Fruit fly (Drosophila melanogaster) whole organism, embryonic: ENCODE results near the gene CG5665.

ENCODE experiments used
- CG11504 ChIP-seq: fragments of 200-800 bp; sonication (Bioruptor generic); optimal IDR thresholded peaks from 3 replicates; lab custom pipeline; 2019; ENCODE audit warnings: missing biosample characterization, mild to moderate bottlenecking, missing genetic modification characterization, moderate library complexity
- CG11560 ChIP-seq: fragments of 200-800 bp; sonication (Bioruptor generic); IDR thresholded peaks from 3 replicates; pipeline ENCODE4 v1.3.6; 2022; ENCODE audit warnings: missing biosample characterization, missing genetic modification characterization
- CG11723 ChIP-seq: fragments of 200-800 bp; sonication (Bioruptor generic); optimal IDR thresholded peaks from 2 replicates; lab custom pipeline; 2017; ENCODE audit warnings: missing biosample characterization, mild to moderate bottlenecking, missing genetic modification characterization
- CG12155 ChIP-seq: fragments of 200-800 bp; sonication (Bioruptor generic); optimal IDR thresholded peaks from 3 replicates; lab custom pipeline; 2016; ENCODE audit warnings: missing biosample characterization, missing genetic modification characterization
- CG1233 ChIP-seq: fragments of 200-800 bp; sonication (Bioruptor generic); optimal IDR thresholded peaks from 4 replicates; lab custom pipeline; 2018; ENCODE audit warnings: missing biosample characterization, mild to moderate bottlenecking, missing genetic modification characterization
- CG13424 ChIP-seq: fragments of 200-800 bp; sonication (Bioruptor generic); optimal IDR thresholded peaks from 2 replicates; lab custom pipeline; 2019; ENCODE audit warnings: missing biosample characterization, mild to moderate bottlenecking, missing genetic modification characterization, moderate library complexity
- CG14050 ChIP-seq: fragments of 200-800 bp; sonication (Bioruptor generic); IDR thresholded peaks from 3 replicates; pipeline ENCODE4 v1.3.6; 2022; ENCODE audit warnings: missing biosample characterization, missing genetic modification characterization
- CG14860 ChIP-seq: fragments of 200-800 bp; sonication (Bioruptor generic); IDR thresholded peaks from 3 replicates; pipeline ENCODE4 v1.3.6; 2022; ENCODE audit warnings: missing biosample characterization, missing genetic modification characterization; ENCODE audit not compliant: partially characterized antibody
- CG1603 ChIP-seq: fragments of 200-800 bp; sonication (Bioruptor generic); optimal IDR thresholded peaks from 2 replicates; lab custom pipeline; 2019; ENCODE audit warnings: missing biosample characterization, mild to moderate bottlenecking, missing genetic modification characterization, moderate library complexity
- CG1647 ChIP-seq: fragments of 200-800 bp; sonication (Bioruptor generic); optimal IDR thresholded peaks from 3 replicates; lab custom pipeline; 2016; ENCODE audit warnings: missing biosample characterization, missing genetic modification characterization
- CG16815 ChIP-seq: fragments of 200-800 bp; sonication (Bioruptor generic); optimal IDR thresholded peaks from 3 replicates; lab custom pipeline; 2017; ENCODE audit warnings: missing biosample characterization, mild to moderate bottlenecking, missing genetic modification characterization
- CG17829 ChIP-seq: fragments of 200-800 bp; optimal IDR thresholded peaks from 2 replicates; lab custom pipeline; 2019; ENCODE audit warnings: missing biosample characterization, mild to moderate bottlenecking, missing genetic modification characterization, moderate library complexity
- CG30020 ChIP-seq: fragments of 200-800 bp; optimal IDR thresholded peaks from 2 replicates; lab custom pipeline; 2019; ENCODE audit warnings: missing biosample characterization, mild to moderate bottlenecking, missing genetic modification characterization, moderate library complexity
- CG3065 ChIP-seq: fragments of 200-800 bp; sonication (Bioruptor generic); optimal IDR thresholded peaks from 2 replicates; lab custom pipeline; 2016; ENCODE audit warnings: missing biosample characterization, missing genetic modification characterization
- CG31441 ChIP-seq: fragments of 200-800 bp; sonication (Bioruptor generic); IDR thresholded peaks from 2 replicates; pipeline ENCODE4 v1.3.6; 2022; ENCODE audit warnings: missing biosample characterization, missing genetic modification characterization
- CG34376 ChIP-seq: fragments of 200-800 bp; sonication (Bioruptor generic); optimal IDR thresholded peaks from 2 replicates; lab custom pipeline; 2018; ENCODE audit warnings: missing biosample characterization, mild to moderate bottlenecking, missing genetic modification characterization
- CG6765 ChIP-seq: fragments of 200-800 bp; sonication (Bioruptor generic); optimal IDR thresholded peaks from 3 replicates; lab custom pipeline; 2017; ENCODE audit warnings: missing biosample characterization, mild to moderate bottlenecking, missing genetic modification characterization
- CG6813 ChIP-seq: fragments of 200-800 bp; sonication (Bioruptor generic); optimal IDR thresholded peaks from 2 replicates; lab custom pipeline; 2017; ENCODE audit warnings: missing biosample characterization, missing genetic modification characterization, mild to moderate bottlenecking, moderate library complexity, missing genetic modification reagents
- CG7357 ChIP-seq: fragments of 200-800 bp; sonication (Bioruptor generic); IDR thresholded peaks from 3 replicates; pipeline ENCODE4 v1.3.6; 2022; ENCODE audit warnings: missing biosample characterization, missing genetic modification characterization
- CG7987 ChIP-seq: fragments of 200-800 bp; sonication (Bioruptor generic); optimal IDR thresholded peaks from 2 replicates; lab custom pipeline; 2018; ENCODE audit warnings: missing biosample characterization, mild to moderate bottlenecking, missing genetic modification characterization, moderate library complexity
- CG8944 ChIP-seq: fragments of 200-800 bp; sonication (Bioruptor generic); optimal IDR thresholded peaks from 3 replicates; lab custom pipeline; 2016; ENCODE audit warnings: missing biosample characterization, missing genetic modification characterization
- CG9932 ChIP-seq: fragments of 200-800 bp; sonication (Bioruptor generic); IDR thresholded peaks from 2 replicates; pipeline ENCODE4 v1.3.6; 2022; ENCODE audit warnings: missing biosample characterization, missing genetic modification characterization
- Dad ChIP-seq: fragments of 200-800 bp; sonication (Bioruptor generic); optimal IDR thresholded peaks from 3 replicates; lab custom pipeline; 2016; ENCODE audit warnings: missing biosample characterization, missing genetic modification characterization
- Dbx ChIP-seq: fragments of 200-800 bp; sonication (Bioruptor generic); IDR thresholded peaks from 3 replicates; pipeline ENCODE4 v1.3.6; 2022; ENCODE audit warnings: missing biosample characterization, missing genetic modification characterization
- Dip2 ChIP-seq: fragments of 200-800 bp; sonication (Bioruptor generic); IDR thresholded peaks from 2 replicates; pipeline ENCODE4 v1.3.6; 2022; ENCODE audit warnings: missing biosample characterization, missing genetic modification characterization
- Dp ChIP-seq: fragments of 200-800 bp; sonication (Bioruptor generic); optimal IDR thresholded peaks from 2 replicates; lab custom pipeline; 2018; ENCODE audit warnings: missing biosample characterization, mild to moderate bottlenecking, missing genetic modification characterization, moderate library complexity
- HLHmδ ChIP-seq: fragments of 200-800 bp; sonication (Bioruptor generic); optimal IDR thresholded peaks from 2 replicates; lab custom pipeline; 2018; ENCODE audit warnings: missing biosample characterization, mild to moderate bottlenecking, missing genetic modification characterization, moderate library complexity
- Lim3 ChIP-seq: fragments of 200-800 bp; sonication (Bioruptor generic); IDR thresholded peaks from 2 replicates; pipeline ENCODE4 v1.3.6; 2022; ENCODE audit warnings: missing biosample characterization, missing genetic modification characterization
- NC2β ChIP-seq: fragments of 200-800 bp; sonication (Bioruptor generic); optimal IDR thresholded peaks from 2 replicates; lab custom pipeline; 2016; ENCODE audit warnings: missing biosample characterization, missing genetic modification characterization
- Xrp1 ChIP-seq: fragments of 200-800 bp; sonication (Bioruptor generic); IDR thresholded peaks from 2 replicates; pipeline ENCODE4 v1.3.6; 2022; ENCODE audit warnings: missing biosample characterization, missing genetic modification characterization
- ab ChIP-seq: fragments of 200-800 bp; sonication (Bioruptor generic); optimal IDR thresholded peaks from 2 replicates; lab custom pipeline; 2016; ENCODE audit warnings: missing biosample characterization, missing genetic modification characterization
- ara ChIP-seq: fragments of 200-800 bp; sonication (Bioruptor generic); IDR thresholded peaks from 2 replicates; pipeline ENCODE4 v1.3.6; 2022; ENCODE audit warnings: missing biosample characterization, missing genetic modification characterization
- bsh ChIP-seq, 2 experiments: fragments of 200-800 bp; sonication (Bioruptor generic); optimal IDR thresholded peaks; 2 replicates each; lab custom pipeline; 2017 to 2018; ENCODE audit warnings: mild to moderate bottlenecking in 2 of 2, missing biosample characterization in 2 of 2, missing genetic modification characterization in 2 of 2, moderate library complexity in 1 of 2
- ci ChIP-seq: fragments of 200-800 bp; sonication (Bioruptor generic); IDR thresholded peaks from 3 replicates; pipeline ENCODE4 v1.3.6; 2022; ENCODE audit warnings: missing biosample characterization, missing genetic modification characterization
- disco-r ChIP-seq: fragments of 200-800 bp; sonication (Bioruptor generic); optimal IDR thresholded peaks from 2 replicates; lab custom pipeline; 2016; ENCODE audit warnings: missing biosample characterization, missing genetic modification characterization
- en ChIP-seq: fragments of 200-800 bp; sonication (Bioruptor generic); optimal IDR thresholded peaks from 2 replicates; lab custom pipeline; 2016; ENCODE audit warnings: missing biosample characterization, missing genetic modification characterization
- gcm2 ChIP-seq: fragments of 200-800 bp; sonication (Bioruptor generic); optimal IDR thresholded peaks from 2 replicates; lab custom pipeline; 2016; ENCODE audit warnings: missing biosample characterization, missing genetic modification characterization
- gsb ChIP-seq: fragments of 200-800 bp; sonication (Bioruptor generic); IDR thresholded peaks from 2 replicates; pipeline ENCODE4 v1.3.6; 2022; ENCODE audit warnings: missing biosample characterization, missing genetic modification characterization
- gt ChIP-seq: fragments of 200-800 bp; sonication (Bioruptor generic); IDR thresholded peaks from 2 replicates; pipeline ENCODE4 v1.3.6; 2022; ENCODE audit warnings: missing biosample characterization, missing genetic modification characterization
- hkb ChIP-seq, 2 experiments: fragments of 200-800 bp in 1 of 2; fragments of >200 bp in 1 of 2; sonication (Bioruptor generic) in 1 of 2; IDR thresholded peaks in 1 of 2; optimal IDR thresholded peaks in 1 of 2; 2 replicates each; pipeline versions ENCODE4 v1.3.6 to Lab custom; 2017 to 2022; ENCODE audit warnings: missing biosample characterization in 1 of 2, missing genetic modification characterization in 1 of 2
- insv ChIP-seq, 2 experiments: fragments of 200-800 bp; sonication (Bioruptor generic); optimal IDR thresholded peaks; 3 replicates each; lab custom pipeline; 2016 to 2018; ENCODE audit warnings: missing biosample characterization in 2 of 2, missing genetic modification characterization in 2 of 2
- lola ChIP-seq, 3 experiments: fragments of >200 bp in 2 of 3; fragments of 200-800 bp in 1 of 3; sonication (Bioruptor generic) in 1 of 3; optimal IDR thresholded peaks; 2 replicates each; lab custom pipeline; 2017 to 2019; ENCODE audit warnings: missing biosample characterization in 3 of 3, missing genetic modification characterization in 3 of 3, mild to moderate bottlenecking in 1 of 3, moderate library complexity in 1 of 3
- pho ChIP-seq: fragments of 200-800 bp; sonication (Bioruptor generic); optimal IDR thresholded peaks from 2 replicates; lab custom pipeline; 2016; ENCODE audit warnings: missing biosample characterization, missing genetic modification characterization
- pnt ChIP-seq: fragments of 200-800 bp; sonication (Bioruptor generic); optimal IDR thresholded peaks from 3 replicates; lab custom pipeline; 2016; ENCODE audit warnings: missing biosample characterization, missing genetic modification characterization
- slbo ChIP-seq: fragments of 200-800 bp; sonication (Bioruptor generic); IDR thresholded peaks from 2 replicates; pipeline ENCODE4 v1.3.6; 2022; ENCODE audit warnings: missing biosample characterization, missing genetic modification characterization
- tgo ChIP-seq: fragments of 200-800 bp; sonication (Bioruptor generic); IDR thresholded peaks from 3 replicates; pipeline ENCODE4 v1.3.6; 2022; ENCODE audit warnings: missing biosample characterization, missing genetic modification characterization

Gene CG5665

DNA sequence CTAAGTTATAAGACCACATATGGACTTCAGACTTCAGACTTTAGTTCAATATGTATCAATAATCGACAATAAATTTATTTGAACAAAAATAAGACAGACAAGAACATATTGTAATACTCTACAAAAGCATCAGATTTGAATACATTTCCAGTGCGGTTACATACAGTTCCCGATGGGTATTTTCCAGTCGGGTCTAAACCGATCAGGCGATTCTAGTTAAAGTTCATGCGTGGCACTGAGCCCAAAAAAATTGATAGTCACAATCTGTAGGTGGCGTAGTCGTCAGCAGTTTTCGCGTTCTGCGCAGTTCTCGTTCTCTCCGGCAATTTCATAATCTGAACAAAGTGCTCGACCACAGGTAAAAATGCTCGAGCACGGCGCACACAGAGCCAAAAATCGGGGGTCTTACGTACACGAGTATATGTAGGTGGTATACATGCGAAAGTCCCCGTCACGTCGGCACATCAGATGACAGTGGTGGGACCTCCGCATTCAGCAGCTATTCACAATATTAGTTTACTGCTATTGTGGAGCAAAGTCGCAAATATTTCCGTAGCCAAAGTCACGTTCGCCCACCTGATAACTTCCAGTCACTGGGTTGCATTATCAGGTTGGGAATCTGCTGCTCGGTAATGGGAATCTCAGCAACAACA is 37.1 kb downstream of the CG5665 start (continued):
- TF ChIP-seq hkb (optimal IDR thresholded peaks at IDR 0.05; lab: Kevin White, UChicago) (no peak), hkb (GFP tag; IDR thresholded peaks at IDR 0.05; lab: Robert Waterston, UW) (no peak), gsb (GFP tag; lab: Robert Waterston, UW) (0 out of 2 replicates have a peak, but pooled peaks have one; percentile 21), CG14860 (no peak), CG9932 (GFP tag; lab: Robert Waterston, UW) (peak; percentile 62), Dad (GFP tag; lab: Kevin White, UChicago) (no peak), Lim3 (no peak), CG7987 (GFP tag; lab: Kevin White, UChicago) (peak; percentile 44), Dbx (GFP tag; lab: Robert Waterston, UW) (0 out of 3 replicates have a peak, but pooled peaks have one; percentile 46), CG11560 (tag; lab: Robert Waterston, UW) (no peak), CG8944 (peak; percentile 8), CG31441 (0 out of 2 replicates have a peak, but pooled peaks have one; percentile 24), CG11723 (GFP tag; lab: Kevin White, UChicago) (no peak), CG12155 (GFP tag; lab: Kevin White, UChicago) (peak; percentile 60), Dp (GFP tag; lab: Kevin White, UChicago) (no peak), en (GFP tag; lab: Kevin White, UChicago) (no peak), CG7357 (GFP tag; lab: Robert Waterston, UW) (no peak), CG6765 (peak; percentile 34), gcm2 (no peak), tgo (GFP tag; lab: Robert Waterston, UW) (no peak; the same call in 2 of the 3 replicates), CG14050 (GFP tag; lab: Robert Waterston, UW) (no peak), NC2β (GFP tag; lab: Kevin White, UChicago) (no peak), Dip2 (GFP tag; lab: Robert Waterston, UW) (no peak), gt (no peak), CG17829 (tag; lab: Kevin White, UChicago) (no peak), CG1603 (tag; lab: Kevin White, UChicago) (no peak), CG30020 (tag; lab: Kevin White, UChicago) (no peak), CG6813 (GFP tag; lab: Kevin White, UChicago) (no peak), Xrp1 (GFP tag; lab: Robert Waterston, UW) (no peak), CG16815 (GFP tag; lab: Kevin White, UChicago) (peak; percentile 49), lola (GFP tag; optimal IDR thresholded peaks at IDR 0.05; lab: Kevin White, UChicago) (no peak), HLHmδ (GFP tag; lab: Kevin White, UChicago) (no peak), ab (peak; percentile 39), CG1647 (GFP tag; lab: Kevin White, UChicago) (peak; percentile 54), ara (GFP tag; lab: Robert Waterston, UW) (no peak), CG34376 (GFP tag; lab: Kevin White, UChicago) (peak; percentile 82), ci (GFP tag; lab: Robert Waterston, UW) (no peak), slbo (GFP tag; lab: Robert Waterston, UW) (peak; percentile 69), bsh (GFP tag; optimal IDR thresholded peaks at IDR 0.05; lab: Kevin White, UChicago) (no peak), pnt (GFP tag; lab: Kevin White, UChicago) (no peak), pho (peak; percentile 64), insv (GFP tag; optimal IDR thresholded peaks at IDR 0.05; lab: Kevin White, UChicago) (no peak), disco-r (GFP tag; lab: Kevin White, UChicago) (no peak), CG1233 (GFP tag; lab: Kevin White, UChicago) (no peak), CG11504 (peak; percentile 53), CG13424 (tag; lab: Kevin White, UChicago) (peak; percentile 26), CG3065 (GFP tag; lab: Kevin White, UChicago) (no peak)
- TF ChIP-seq, all 482 proteins: peak for 180
